Worm (Caenorhabditis elegans) whole organism, early embryonic: ENCODE data around the gene mab-3.

Experiments
- B0310.2 ChIP-seq: sonication (generic microtip); optimal IDR thresholded peaks from 2 replicates; lab custom pipeline; 2016; ENCODE audit warnings: mild to moderate bottlenecking, missing genetic modification characterization, missing compliant biosample characterization
- F13C5.2 ChIP-seq: sonication (generic microtip); optimal IDR thresholded peaks from 2 replicates; lab custom pipeline; 2017; ENCODE audit warnings: mild to moderate bottlenecking, missing genetic modification characterization, inconsistent platforms, missing compliant biosample characterization
- aly-1 ChIP-seq: sonication (generic microtip); optimal IDR thresholded peaks from 2 replicates; lab custom pipeline; 2016; ENCODE audit warnings: missing genetic modification characterization, missing compliant biosample characterization
- ama-1 ChIP-seq: fragments of 150-350 bp; optimal IDR thresholded peaks from 2 replicates; lab custom pipeline; 2014
- ceh-13 ChIP-seq: fragments of 200-800 bp; sonication (Bioruptor generic); optimal IDR thresholded peaks from 2 replicates; lab custom pipeline; 2018; ENCODE audit warnings: mild to moderate bottlenecking, missing genetic modification characterization, missing compliant biosample characterization
- ceh-36 ChIP-seq: sonication (generic microtip); optimal IDR thresholded peaks from 2 replicates; lab custom pipeline; 2016; ENCODE audit warnings: missing genetic modification characterization, inconsistent platforms, missing compliant biosample characterization
- ets-7 ChIP-seq: sonication (generic microtip); optimal IDR thresholded peaks from 2 replicates; lab custom pipeline; 2016; ENCODE audit warnings: missing genotype, missing genetic modification characterization, missing compliant biosample characterization
- flt-1 ChIP-seq: fragments of 200-800 bp; sonication (Bioruptor generic); IDR thresholded peaks from 2 replicates; pipeline ENCODE4 v1.3.6; 2022; ENCODE audit warnings: missing genetic modification characterization, missing compliant biosample characterization
- hmbx-1 ChIP-seq: sonication (generic microtip); optimal IDR thresholded peaks from 2 replicates; lab custom pipeline; 2016; ENCODE audit warnings: mild to moderate bottlenecking, missing genetic modification characterization, missing compliant biosample characterization
- hmg-4 ChIP-seq: fragments of 200-800 bp; sonication (Bioruptor generic); optimal IDR thresholded peaks from 2 replicates; lab custom pipeline; 2018; ENCODE audit warnings: mild to moderate bottlenecking, missing genetic modification characterization, missing compliant biosample characterization
- hnd-1 ChIP-seq: sonication (generic microtip); optimal IDR thresholded peaks from 2 replicates; lab custom pipeline; 2016; ENCODE audit warnings: missing genetic modification characterization, missing compliant biosample characterization
- pes-1 ChIP-seq: fragments of 200-800 bp; sonication (Bioruptor generic); IDR thresholded peaks from 2 replicates; pipeline ENCODE4 v1.3.6; 2022; ENCODE audit warnings: missing genetic modification reagents, missing genetic modification characterization, missing compliant biosample characterization
- scrt-1 ChIP-seq: fragments of 200-800 bp; sonication (Bioruptor generic); IDR thresholded peaks from 2 replicates; pipeline ENCODE4 v1.3.6; 2022; ENCODE audit warnings: missing genetic modification characterization, missing compliant biosample characterization
- sea-1 ChIP-seq: fragments of 200-800 bp; sonication (Bioruptor generic); conservative IDR thresholded peaks from 2 replicates; pipeline ENCODE4 v1.3.6; 2022; ENCODE audit warnings: missing genetic modification characterization, missing compliant biosample characterization
- tbx-11 ChIP-seq: fragments of 200-800 bp; sonication (Bioruptor generic); IDR thresholded peaks from 2 replicates; pipeline ENCODE4 v1.3.6; 2022; ENCODE audit warnings: missing genetic modification characterization, missing compliant biosample characterization
- tbx-37 ChIP-seq: fragments of 200-800 bp; sonication (Bioruptor generic); conservative IDR thresholded peaks from 2 replicates; pipeline ENCODE4 v1.3.6; 2022; ENCODE audit warnings: missing genetic modification reagents, missing genetic modification characterization, missing compliant biosample characterization
- tra-4 ChIP-seq: sonication (generic microtip); optimal IDR thresholded peaks from 2 replicates; lab custom pipeline; 2017; ENCODE audit warnings: missing genetic modification characterization, missing compliant biosample characterization

The mab-3 gene

DNA sequence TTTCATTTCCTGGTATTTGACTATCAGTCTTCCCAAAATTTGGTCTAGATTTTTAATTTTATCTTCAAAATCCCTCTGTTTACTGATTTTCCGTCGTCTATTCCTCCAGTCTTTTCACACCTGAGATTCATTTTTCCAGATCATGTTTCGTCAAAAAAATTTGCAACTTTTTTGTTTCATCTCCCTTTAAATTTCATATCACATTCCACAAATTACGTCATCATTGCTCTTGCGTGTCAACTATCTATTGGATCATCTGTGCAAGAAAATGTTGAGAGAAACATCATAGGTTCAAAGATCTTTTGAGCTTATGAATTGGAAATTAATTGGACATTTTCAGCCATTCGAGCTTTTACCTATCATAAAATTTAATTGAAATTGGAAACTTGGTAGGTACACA lies 27.4 kb downstream of the mab-3 start:
- no peak for TF ChIP-seq hnd-1
- TF ChIP-seq tbx-37 (GFP tag; lab: Robert Waterston, UW): no peak
- TF ChIP-seq flt-1: no peak
- TF ChIP-seq hmbx-1: no peak
- TF ChIP-seq tra-4 (tag; lab: Kevin White, UChicago): no peak
- no peak for TF ChIP-seq sea-1 (GFP tag; lab: Robert Waterston, UW)
- TF ChIP-seq B0310.2 (tag; lab: Kevin White, UChicago): no peak
- TF ChIP-seq pes-1 (GFP tag; lab: Robert Waterston, UW): no peak
- no peak for TF ChIP-seq hmg-4 (GFP tag; lab: Kevin White, UChicago)
- TF ChIP-seq ets-7 (tag; lab: Kevin White, UChicago): no peak
- TF ChIP-seq ama-1: no peak
- no peak for TF ChIP-seq tbx-11 (GFP tag; lab: Robert Waterston, UW)
- no peak for TF ChIP-seq F13C5.2
- no peak for TF ChIP-seq scrt-1 (GFP tag; lab: Robert Waterston, UW)
- TF ChIP-seq ceh-13 (GFP tag; lab: Kevin White, UChicago): no peak
- no peak for TF ChIP-seq ceh-36 (tag; lab: Kevin White, UChicago)
- no peak for TF ChIP-seq aly-1 (tag; lab: Kevin White, UChicago)

DNA sequence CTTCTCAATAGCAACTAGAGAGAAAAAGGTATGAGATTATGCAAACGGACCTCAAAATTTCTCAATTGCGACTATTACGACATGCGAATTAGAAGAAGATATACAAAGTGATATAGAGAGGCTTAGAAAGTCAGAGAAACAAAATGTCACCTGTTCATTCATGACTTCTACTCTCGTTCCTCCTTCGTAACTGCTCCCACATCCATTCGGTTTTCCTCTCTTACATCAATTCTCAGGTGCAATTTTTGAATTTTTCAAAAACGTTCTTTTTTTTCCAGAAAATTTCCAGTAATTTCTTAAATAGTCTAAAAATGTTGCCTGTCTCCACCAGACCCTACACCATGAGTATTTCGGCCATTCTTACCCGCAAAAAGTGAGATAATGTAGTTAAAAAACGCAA lies 32.8 kb downstream of the mab-3 start:
- no peak for TF ChIP-seq scrt-1 (GFP tag; lab: Robert Waterston, UW)
- TF ChIP-seq tbx-11 (GFP tag; lab: Robert Waterston, UW): no peak
- no peak for TF ChIP-seq ceh-36 (tag; lab: Kevin White, UChicago)
- no peak for TF ChIP-seq sea-1 (GFP tag; lab: Robert Waterston, UW)
- TF ChIP-seq hnd-1: no peak
- no peak for TF ChIP-seq pes-1 (GFP tag; lab: Robert Waterston, UW)
- no peak for TF ChIP-seq tra-4 (tag; lab: Kevin White, UChicago)
- no peak for TF ChIP-seq hmg-4 (GFP tag; lab: Kevin White, UChicago)
- TF ChIP-seq ceh-13 (GFP tag; lab: Kevin White, UChicago): no peak
- no peak for TF ChIP-seq ets-7 (tag; lab: Kevin White, UChicago)

DNA sequence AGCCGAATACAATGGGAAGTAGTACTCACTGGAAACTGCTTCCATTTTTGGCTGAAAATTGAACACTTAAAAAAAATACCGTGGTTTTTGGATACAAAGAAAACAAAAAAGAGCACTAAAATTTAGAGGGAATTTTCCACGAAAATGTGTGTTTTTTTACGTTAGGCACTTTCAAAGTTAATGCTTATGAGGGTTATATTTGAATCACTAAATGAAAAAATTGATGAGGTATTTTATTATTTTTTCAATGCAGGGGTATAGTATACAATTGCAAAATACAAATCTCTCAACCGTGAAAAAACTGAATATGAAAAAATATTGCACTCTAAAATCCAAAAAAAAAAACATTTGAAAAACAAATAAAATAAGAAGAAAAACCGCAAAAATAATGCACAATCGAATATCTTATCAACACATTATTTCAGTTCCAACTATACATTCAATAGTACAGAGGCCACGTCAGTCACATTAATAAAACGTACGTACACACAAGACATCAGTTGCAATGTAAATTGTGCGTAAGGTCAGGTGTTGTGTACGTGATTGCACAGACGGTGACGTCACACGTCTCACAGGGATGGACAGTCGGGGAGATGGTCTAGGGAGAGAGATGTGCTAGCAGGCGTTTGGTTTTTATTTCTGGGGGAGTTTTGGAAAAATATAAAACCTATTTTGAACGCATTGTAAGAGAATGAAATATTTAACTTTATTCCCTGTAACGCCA lies 38.0 kb downstream of the mab-3 start, which contains the start of gene aqp-10:
aqp-10 (minus strand) TSS at position 51 of the 724 bp plus-strand sequence.
- no peak for TF ChIP-seq scrt-1 (GFP tag; lab: Robert Waterston, UW)
- TF ChIP-seq F13C5.2: no peak
- no peak for TF ChIP-seq tbx-37 (GFP tag; lab: Robert Waterston, UW)
- TF ChIP-seq ceh-36 (tag; lab: Kevin White, UChicago): no peak
- TF ChIP-seq hmbx-1: no peak
- TF ChIP-seq hnd-1: no peak
- no peak for TF ChIP-seq ama-1
- TF ChIP-seq flt-1: no peak
- TF ChIP-seq ceh-13 (GFP tag; lab: Kevin White, UChicago): no peak
- TF ChIP-seq B0310.2 (tag; lab: Kevin White, UChicago): no peak
- TF ChIP-seq pes-1 (GFP tag; lab: Robert Waterston, UW): no peak
- TF ChIP-seq aly-1 (tag; lab: Kevin White, UChicago): no peak
- no peak for TF ChIP-seq tra-4 (tag; lab: Kevin White, UChicago)
- no peak for TF ChIP-seq sea-1 (GFP tag; lab: Robert Waterston, UW)
- TF ChIP-seq ets-7 (tag; lab: Kevin White, UChicago): no peak
- TF ChIP-seq tbx-11 (GFP tag; lab: Robert Waterston, UW): no peak
- no peak for TF ChIP-seq hmg-4 (GFP tag; lab: Kevin White, UChicago)

DNA sequence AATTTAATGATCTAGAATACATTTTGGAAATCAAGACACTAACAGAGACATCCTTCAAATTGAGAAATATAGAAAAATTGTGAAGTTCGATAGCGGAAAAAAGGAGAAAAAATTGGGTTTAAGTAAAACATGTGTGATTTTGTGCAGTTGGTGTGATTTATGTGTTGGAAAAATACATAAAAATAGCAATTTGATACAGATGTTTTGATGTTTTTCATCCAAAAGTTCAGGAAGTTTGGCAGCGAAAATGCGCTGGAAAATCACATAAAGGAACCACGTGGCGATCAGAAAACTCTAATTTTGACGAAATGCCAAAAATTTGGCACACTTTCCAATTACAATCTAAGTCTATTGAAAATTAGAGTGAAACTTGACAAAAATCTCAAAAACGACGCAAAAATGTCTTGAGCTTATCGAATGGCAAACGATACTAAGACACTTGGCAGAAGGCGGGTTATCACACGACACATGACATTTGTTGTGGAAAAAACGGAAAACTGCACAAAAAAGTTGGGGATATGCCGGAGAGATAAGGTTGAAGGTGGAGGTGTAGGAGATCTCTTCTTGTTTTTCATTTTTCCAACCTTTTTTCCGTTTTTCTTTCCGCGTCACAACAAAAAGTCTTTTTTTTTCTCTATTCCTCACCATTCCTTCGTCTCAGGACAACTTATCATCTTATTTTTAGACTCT lies 42.1 kb downstream of the mab-3 start, which contains the start of gene ZK1321.4:
ZK1321.4 (minus strand) TSS at position 51 of the 690 bp plus-strand sequence.
- TF ChIP-seq ama-1 (no peak), sea-1 (GFP tag; lab: Robert Waterston, UW) (no peak), aly-1 (tag; lab: Kevin White, UChicago) (no peak), hmbx-1 (no peak), F13C5.2 (no peak)

DNA sequence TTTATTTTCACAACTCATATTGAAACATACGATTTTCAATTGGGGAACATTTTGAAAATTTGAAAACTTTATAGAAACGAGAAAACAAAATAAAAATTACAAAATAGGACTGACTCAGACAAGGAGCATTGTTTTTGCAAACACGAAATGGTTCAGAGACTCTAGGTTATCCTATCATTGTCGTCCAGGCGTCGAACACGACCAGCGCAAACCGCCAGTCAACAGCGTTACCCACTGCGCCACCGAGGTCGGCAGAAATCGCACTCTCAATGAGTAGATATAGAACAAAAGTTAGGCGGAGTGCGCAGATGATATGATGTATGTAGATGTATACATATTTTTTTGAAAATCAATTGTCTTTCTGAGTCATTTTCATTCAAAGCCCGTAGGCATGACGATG lies 42.7 kb downstream of the mab-3 start:
- TF ChIP-seq ama-1 (no peak), pes-1 (GFP tag; lab: Robert Waterston, UW) (peak; percentile 91), hnd-1 (peak; percentile 60), B0310.2 (tag; lab: Kevin White, UChicago) (peak; percentile 71), hmg-4 (GFP tag; lab: Kevin White, UChicago) (no peak), sea-1 (GFP tag; lab: Robert Waterston, UW) (peak; percentile 92), aly-1 (tag; lab: Kevin White, UChicago) (peak; percentile 87), ets-7 (tag; lab: Kevin White, UChicago) (peak; percentile 60), scrt-1 (GFP tag; lab: Robert Waterston, UW) (peak; percentile 92), F13C5.2 (peak; percentile 86), tbx-37 (GFP tag; lab: Robert Waterston, UW) (peak; percentile 87), ceh-13 (GFP tag; lab: Kevin White, UChicago) (peak; percentile 79), tra-4 (tag; lab: Kevin White, UChicago) (peak; percentile 56), tbx-11 (GFP tag; lab: Robert Waterston, UW) (peak; percentile 90), flt-1 (peak; percentile 87), hmbx-1 (peak; percentile 67), ceh-36 (tag; lab: Kevin White, UChicago) (peak; percentile 68)

DNA sequence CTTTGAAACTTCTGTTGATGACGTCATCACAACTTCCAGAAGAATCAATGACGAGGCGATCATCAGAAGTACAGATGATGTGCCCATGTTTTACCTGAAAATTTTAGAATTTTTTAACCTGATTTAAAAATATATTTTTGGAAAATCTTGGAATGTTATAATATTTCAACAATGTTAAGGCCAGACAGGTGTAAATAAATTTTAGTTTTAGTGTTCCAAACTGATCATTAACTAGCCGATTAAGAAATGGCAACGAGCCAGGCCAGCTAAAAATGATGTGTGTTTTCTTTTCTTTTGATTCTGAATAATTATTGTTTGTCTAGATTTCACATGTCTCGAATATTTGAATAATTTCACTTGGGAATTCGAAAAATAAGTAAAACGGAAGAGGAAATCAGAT lies 43.9 kb downstream of the mab-3 start, which contains the start of gene T10B9.9:
T10B9.9 (minus strand) TSS at position 101 of the 400 bp plus-strand sequence.
- TF ChIP-seq sea-1 (GFP tag; lab: Robert Waterston, UW) (no peak), hnd-1 (no peak), B0310.2 (tag; lab: Kevin White, UChicago) (no peak), flt-1 (no peak), ceh-36 (tag; lab: Kevin White, UChicago) (no peak), hmbx-1 (no peak), tbx-37 (GFP tag; lab: Robert Waterston, UW) (no peak), tbx-11 (GFP tag; lab: Robert Waterston, UW) (no peak), scrt-1 (GFP tag; lab: Robert Waterston, UW) (no peak), hmg-4 (GFP tag; lab: Kevin White, UChicago) (no peak), ets-7 (tag; lab: Kevin White, UChicago) (no peak), ceh-13 (GFP tag; lab: Kevin White, UChicago) (no peak), ama-1 (no peak), pes-1 (GFP tag; lab: Robert Waterston, UW) (no peak), F13C5.2 (no peak), aly-1 (tag; lab: Kevin White, UChicago) (no peak), tra-4 (tag; lab: Kevin White, UChicago) (no peak)
